Worm (Caenorhabditis elegans) whole organism, L4 larva: Measurements from ENCODE around the gene srx-48.

ENCODE experiments used
- aha-1 ChIP-seq: fragments of 150-350 bp; peaks from one replicate; lab custom pipeline; 2014; ENCODE audit warnings: missing biosample characterization, missing genetic modification characterization
- ama-1 ChIP-seq: fragments of 150-350 bp; optimal IDR thresholded peaks from 2 replicates; lab custom pipeline; 2014; ENCODE audit warnings: inconsistent platforms, mixed read lengths
- ceh-82 ChIP-seq: sonication (generic microtip); optimal IDR thresholded peaks from 2 replicates; lab custom pipeline; 2017; ENCODE audit warnings: missing biosample characterization, missing genetic modification characterization
- duxl-1 ChIP-seq: sonication (generic microtip); optimal IDR thresholded peaks from 2 replicates; lab custom pipeline; 2016; ENCODE audit warnings: mild to moderate bottlenecking, missing genetic modification characterization, moderate library complexity, missing compliant biosample characterization; ENCODE audit not compliant: poor library complexity
- fkh-10 ChIP-seq: fragments of 150-350 bp; optimal IDR thresholded peaks from 2 replicates; lab custom pipeline; 2014; ENCODE audit warnings: missing biosample characterization, missing genetic modification reagents, missing genetic modification characterization
- nhr-28 ChIP-seq: fragments of 150-350 bp; optimal IDR thresholded peaks from 2 replicates; lab custom pipeline; 2014; ENCODE audit warnings: missing biosample characterization, missing genetic modification characterization

DNA sequence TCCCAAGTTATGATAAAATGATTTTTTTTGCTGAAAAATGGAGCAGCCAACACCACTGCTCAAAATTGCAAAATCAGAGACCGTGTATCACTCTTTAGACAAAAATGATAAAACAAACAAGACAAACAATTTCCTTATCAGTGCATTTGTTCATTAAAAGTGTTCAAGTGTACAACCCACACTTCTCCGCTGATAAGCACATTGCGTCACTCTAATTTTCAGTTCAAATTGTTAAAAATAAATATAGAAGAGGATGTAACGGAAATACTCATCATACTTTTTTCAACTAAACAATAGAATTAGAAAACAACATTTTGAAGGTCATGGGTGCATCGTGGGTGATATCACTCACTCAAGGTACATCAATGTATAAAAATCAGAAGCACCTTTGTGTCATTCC, 15.1 kb upstream of the srx-48 start, which contains the start of gene nhr-291:
- TF ChIP-seq ceh-82 (tag; lab: Kevin White, UChicago), result no peak
- peak; percentile 96 for TF ChIP-seq nhr-28 (tag; lab: Kevin White, UChicago)
- TF ChIP-seq fkh-10 (GFP tag; lab: Kevin White, UChicago), result no peak
- no peak for TF ChIP-seq ama-1 (lab: Kevin White, UChicago)
- no peak for TF ChIP-seq duxl-1 (tag; lab: Kevin White, UChicago)
- no peak for TF ChIP-seq aha-1 (tag; lab: Kevin White, UChicago)
